Worm (Caenorhabditis elegans): ENCODE data around the gene Y97E10AR.6.

DNA sequence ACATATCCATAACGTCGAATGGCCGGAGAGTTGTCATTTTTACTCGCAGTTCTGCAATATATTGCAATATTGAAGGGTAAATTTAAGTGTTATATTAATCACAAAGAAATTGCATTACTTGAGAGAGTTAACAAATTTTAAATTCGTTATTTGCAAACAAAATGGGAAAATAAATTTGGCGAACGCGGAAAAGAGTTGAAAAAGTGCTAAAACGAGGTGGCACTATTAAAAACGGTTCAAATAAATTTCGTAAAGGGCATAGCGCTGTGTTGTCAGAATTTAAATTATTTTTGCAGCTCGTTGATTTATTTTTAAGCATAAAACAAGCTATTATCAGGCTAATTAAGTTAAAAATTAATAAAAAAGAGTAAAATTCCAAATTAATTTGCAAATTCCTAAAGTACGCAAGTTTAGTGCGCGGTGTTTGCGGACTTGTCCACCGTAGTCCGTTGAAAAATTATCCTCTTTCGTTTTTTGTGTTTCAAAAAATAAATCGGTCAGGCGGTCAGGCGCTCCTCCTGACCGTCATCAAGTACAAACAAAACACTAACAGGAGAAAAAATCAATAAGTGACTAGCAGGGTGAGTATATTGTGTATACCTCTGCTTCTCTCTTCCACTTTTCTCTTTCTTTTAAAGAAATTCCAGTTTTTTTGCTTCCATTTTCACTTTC is 30.2 kb downstream of the Y97E10AR.6 start, which contains the start of the genes natb-1 and abhd-12:
- no peak for TF ChIP-seq peb-1 (tag; optimal IDR thresholded peaks at IDR 0.05)
- TF ChIP-seq lin-13 (GFP tag; optimal IDR thresholded peaks at IDR 0.05): no peak
- TF ChIP-seq elt-3 (tag; optimal IDR thresholded peaks at IDR 0.05): no peak
- TF ChIP-seq ama-1 (optimal IDR thresholded peaks at IDR 0.05): no peak
- TF ChIP-seq nhr-23 (tag; optimal IDR thresholded peaks at IDR 0.05): no peak
- no peak for TF ChIP-seq lin-39 (tag; optimal IDR thresholded peaks at IDR 0.05)
- TF ChIP-seq nhr-12 (tag; optimal IDR thresholded peaks at IDR 0.05): no peak
- TF ChIP-seq nhr-237 (tag; optimal IDR thresholded peaks at IDR 0.05): no peak
- no peak for TF ChIP-seq mdl-1 (tag; optimal IDR thresholded peaks at IDR 0.05)

Measured in whole organism, L2 larva.